Worm (Caenorhabditis elegans) whole organism, L2 larva: ENCODE results near the gene fbxb-83.

Experiments
- elt-1 ChIP-seq: fragments of 150-350 bp; optimal IDR thresholded peaks from 2 replicates; lab custom pipeline; 2014; ENCODE audit warnings: missing biosample characterization, missing genetic modification characterization
- nhr-21 ChIP-seq: fragments of 150-350 bp; optimal IDR thresholded peaks from 2 replicates; lab custom pipeline; 2014; ENCODE audit warnings: missing biosample characterization, missing genetic modification characterization
- nhr-237 ChIP-seq: fragments of 150-350 bp; optimal IDR thresholded peaks from 2 replicates; lab custom pipeline; 2014; ENCODE audit warnings: missing biosample characterization, missing genetic modification characterization
- skn-1 ChIP-seq: sonication (generic microtip); optimal IDR thresholded peaks from 2 replicates; lab custom pipeline; 2017; ENCODE audit warnings: missing biosample characterization, missing genetic modification characterization
- unc-39 ChIP-seq: fragments of 150-350 bp; optimal IDR thresholded peaks from 2 replicates; lab custom pipeline; 2014; ENCODE audit warnings: missing biosample characterization, missing genetic modification characterization
- unc-62 ChIP-seq: fragments of 150-350 bp; optimal IDR thresholded peaks from 2 replicates; lab custom pipeline; 2014; ENCODE audit warnings: missing biosample characterization, missing genetic modification reagents, missing genetic modification characterization

- TF ChIP-seq unc-62 (GFP tag; lab: Kevin White, UChicago) = no peak
- no peak for TF ChIP-seq unc-39 (tag; lab: Kevin White, UChicago)
- no peak for TF ChIP-seq elt-1 (tag; lab: Kevin White, UChicago)
- TF ChIP-seq nhr-21 (tag; lab: Kevin White, UChicago) = no peak
- no peak for TF ChIP-seq skn-1 (tag; lab: Kevin White, UChicago)
- TF ChIP-seq nhr-237 = no peak
These were observed 1.9 kb downstream of the fbxb-83 start, which contains the start of gene fbxb-82 for ce11 chrIII:143121-143520.
